Worm (Caenorhabditis elegans): Measurements from ENCODE around the gene F57B9.1.

ce11 chrIII:7008836-7009235, 46.9 kb downstream of the F57B9.1 start, which contains the start of gene lgc-38:
- TF ChIP-seq mdl-1 (tag; optimal IDR thresholded peaks at IDR 0.05) (no peak), mbf-1 (tag; optimal IDR thresholded peaks at IDR 0.05) (no peak), nhr-11 (tag; optimal IDR thresholded peaks at IDR 0.05) (no peak), nhr-129 (tag; optimal IDR thresholded peaks at IDR 0.05) (no peak), ZK546.5 (tag; optimal IDR thresholded peaks at IDR 0.05) (no peak), unc-62 (GFP tag; optimal IDR thresholded peaks at IDR 0.05) (no peak), nhr-237 (tag; optimal IDR thresholded peaks at IDR 0.05) (no peak), egl-27 (tag; optimal IDR thresholded peaks at IDR 0.05) (no peak), ceh-82 (tag; optimal IDR thresholded peaks at IDR 0.05) (no peak), ztf-4 (tag; optimal IDR thresholded peaks at IDR 0.05) (no peak), nhr-25 (tag; optimal IDR thresholded peaks at IDR 0.05) (no peak), unc-39 (tag; optimal IDR thresholded peaks at IDR 0.05) (no peak), nhr-77 (tag; optimal IDR thresholded peaks at IDR 0.05) (no peak), ztf-1 (GFP tag; conservative IDR thresholded peaks at IDR 0.05) (no peak)
